Worm (Caenorhabditis elegans) whole organism, midembryonic: ENCODE measurements around the gene C15H7.3.

Experiments
- med-1 ChIP-seq: sonication (generic microtip); optimal IDR thresholded peaks from 2 replicates; lab custom pipeline; 2017; ENCODE audit warnings: missing genetic modification characterization, mild to moderate bottlenecking, missing compliant biosample characterization, antibody characterized with exemption, missing genetic modification reagents; ENCODE audit not compliant: insufficient read depth
- tab-1 ChIP-seq: fragments of 200-800 bp; sonication (Bioruptor generic); IDR thresholded peaks from 2 replicates; pipeline ENCODE4 v1.3.6; 2022; ENCODE audit warnings: missing genetic modification characterization, missing compliant biosample characterization

DNA sequence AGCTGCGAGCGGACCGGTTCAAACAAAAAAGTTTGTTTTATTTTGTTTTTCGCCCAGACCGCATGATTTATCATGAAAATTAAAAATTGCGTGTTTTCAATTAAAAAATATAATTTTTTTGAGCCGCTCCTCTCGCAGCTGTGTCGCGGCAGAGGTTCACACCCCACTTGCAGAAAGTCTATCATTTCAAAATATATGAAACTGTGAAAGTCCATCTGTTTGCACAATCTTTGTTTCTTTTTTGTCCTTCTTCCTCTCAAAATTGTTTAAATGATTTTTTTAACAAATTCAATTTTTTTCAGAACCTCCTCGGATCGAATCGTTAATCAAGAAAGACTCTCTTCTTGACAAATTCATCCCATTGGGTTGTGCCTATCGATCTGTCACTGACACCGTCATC lies 47.8 kb upstream of the C15H7.3 start, which contains the start of gene tlk-1:
- TF ChIP-seq med-1 (GFP tag; lab: Kevin White, UChicago): no peak
- no peak for TF ChIP-seq tab-1 (GFP tag; lab: Robert Waterston, UW)
